Worm (Caenorhabditis elegans) whole organism, L1 larva: ENCODE data around the gene C56G2.22.

Experiments
- ama-1 ChIP-seq: fragments of 150-350 bp; optimal IDR thresholded peaks from 2 replicates; lab custom pipeline; 2014
- ceh-63 ChIP-seq: fragments of 200-800 bp; sonication (Bioruptor generic); optimal IDR thresholded peaks from 2 replicates; lab custom pipeline; 2018; ENCODE audit warnings: mild to moderate bottlenecking, missing genetic modification characterization, missing compliant biosample characterization
- egl-13 ChIP-seq: sonication (generic microtip); optimal IDR thresholded peaks from 2 replicates; lab custom pipeline; 2016; ENCODE audit warnings: missing genotype, missing genetic modification reagents, missing genetic modification characterization, missing compliant biosample characterization
- fkh-10 ChIP-seq: sonication (generic microtip); optimal IDR thresholded peaks from 2 replicates; lab custom pipeline; 2017; ENCODE audit warnings: missing biosample characterization, missing genetic modification reagents, missing genetic modification characterization
- nhr-28 ChIP-seq: fragments of 150-350 bp; optimal IDR thresholded peaks from 2 replicates; lab custom pipeline; 2014; ENCODE audit warnings: missing biosample characterization, missing genetic modification characterization
- pqm-1 ChIP-seq: sonication (generic microtip); optimal IDR thresholded peaks from 3 replicates; lab custom pipeline; 2017; ENCODE audit warnings: missing biosample characterization, missing genetic modification characterization
- snpc-4 ChIP-seq: fragments of 150-350 bp; optimal IDR thresholded peaks from 2 replicates; lab custom pipeline; 2014; ENCODE audit warnings: missing biosample characterization, missing genetic modification characterization
- zag-1 ChIP-seq: fragments of 150-350 bp; optimal IDR thresholded peaks from 2 replicates; lab custom pipeline; 2014; ENCODE audit warnings: missing biosample characterization, missing genetic modification characterization

- TF ChIP-seq ama-1 (lab: Kevin White, UChicago) = no peak
- no peak for TF ChIP-seq snpc-4 (tag; lab: Kevin White, UChicago)
- TF ChIP-seq egl-13 (tag; lab: Kevin White, UChicago) = no peak
- TF ChIP-seq fkh-10 = no peak
- TF ChIP-seq zag-1 (tag; lab: Kevin White, UChicago) = no peak
- no peak for TF ChIP-seq ceh-63 (GFP tag; lab: Kevin White, UChicago)
- TF ChIP-seq nhr-28 = no peak
- no peak for TF ChIP-seq pqm-1 (tag; lab: Kevin White, UChicago)
These were observed 49.5 kb downstream of the C56G2.22 start, which contains the start of gene oatr-1 for ce11 chrIII:6395706-6396232.
